Worm (Caenorhabditis elegans) whole organism, L1 larva: Measurements from ENCODE around the gene emb-4.

Experiments used
- C34B4.2 ChIP-seq: sonication (generic microtip); optimal IDR thresholded peaks from 2 replicates; lab custom pipeline; 2017; ENCODE audit warnings: mild to moderate bottlenecking, missing genetic modification characterization, missing compliant biosample characterization
- Y116A8C.19 ChIP-seq: sonication (generic microtip); optimal IDR thresholded peaks from 2 replicates; lab custom pipeline; 2016; ENCODE audit warnings: missing compliant biosample characterization, missing genetic modification characterization, borderline replicate concordance
- alr-1 ChIP-seq: fragments of 200-800 bp; sonication (Bioruptor generic); optimal IDR thresholded peaks from 2 replicates; lab custom pipeline; 2018; ENCODE audit warnings: borderline replicate concordance, mild to moderate bottlenecking, missing genetic modification characterization, missing compliant biosample characterization
- ceh-8 ChIP-seq: fragments of 200-800 bp; sonication (Bioruptor generic); optimal IDR thresholded peaks from 2 replicates; lab custom pipeline; 2018; ENCODE audit warnings: mild to moderate bottlenecking, missing genetic modification characterization, moderate library complexity, missing compliant biosample characterization
- ceh-90 ChIP-seq: sonication (generic microtip); optimal IDR thresholded peaks from 2 replicates; lab custom pipeline; 2016; ENCODE audit warnings: missing genetic modification characterization, missing compliant biosample characterization
- ces-1 ChIP-seq: fragments of 150-350 bp; optimal IDR thresholded peaks from 2 replicates; lab custom pipeline; 2014; ENCODE audit warnings: missing biosample characterization, missing genetic modification reagents, missing genetic modification characterization
- dpl-1 ChIP-seq, 3 experiments: fragments of 150-350 bp in 2 of 3; sonication (generic microtip) in 1 of 3; optimal IDR thresholded peaks; 2 replicates each; lab custom pipeline; 2014 to 2017; ENCODE audit warnings: missing biosample characterization in 3 of 3, missing genetic modification characterization in 3 of 3, missing genetic modification reagents in 3 of 3
- dsc-1 ChIP-seq: sonication (generic microtip); optimal IDR thresholded peaks from 2 replicates; lab custom pipeline; 2016; ENCODE audit warnings: mild to moderate bottlenecking, missing genetic modification characterization, missing compliant biosample characterization
- efl-1 ChIP-seq, 4 experiments: fragments of 150-350 bp; optimal IDR thresholded peaks in 3 of 4; peaks in 1 of 4; 1 replicate in 1 of 4; 2 replicates in 3 of 4; lab custom pipeline; 2014; ENCODE audit warnings: missing biosample characterization in 2 of 4, missing genetic modification characterization in 2 of 4, missing genetic modification reagents in 2 of 4
- efl-3 ChIP-seq: fragments of 200-800 bp; sonication (Bioruptor generic); optimal IDR thresholded peaks from 2 replicates; lab custom pipeline; 2018; ENCODE audit warnings: mild to moderate bottlenecking, missing genetic modification characterization, missing compliant biosample characterization
- egl-13 ChIP-seq: sonication (generic microtip); optimal IDR thresholded peaks from 2 replicates; lab custom pipeline; 2016; ENCODE audit warnings: missing genotype, missing genetic modification reagents, missing genetic modification characterization, missing compliant biosample characterization
- egl-27 ChIP-seq, 2 experiments: fragments of 150-350 bp in 1 of 2; sonication (generic microtip); optimal IDR thresholded peaks; 3 replicates each; lab custom pipeline; 2017 to 2018; ENCODE audit warnings: missing biosample characterization in 2 of 2, missing genetic modification characterization in 2 of 2, missing genetic modification reagents in 2 of 2
- elt-2 ChIP-seq: sonication (generic microtip); optimal IDR thresholded peaks from 2 replicates; lab custom pipeline; 2016; ENCODE audit warnings: missing genetic modification characterization, mild to moderate bottlenecking, inconsistent platforms, missing compliant biosample characterization, missing genetic modification reagents
- elt-3 ChIP-seq, 6 experiments: fragments of 150-350 bp in 1 of 6; sonication (generic microtip); optimal IDR thresholded peaks; 2 replicates each; lab custom pipeline; 2017 to 2018; ENCODE audit warnings: missing biosample characterization in 6 of 6, missing genetic modification characterization in 6 of 6, inconsistent platforms in 1 of 6
- fkh-4 ChIP-seq: sonication (generic microtip); optimal IDR thresholded peaks from 2 replicates; lab custom pipeline; 2016; ENCODE audit warnings: missing compliant biosample characterization, missing genetic modification characterization, borderline replicate concordance
- fos-1 ChIP-seq: fragments of 150-350 bp; optimal IDR thresholded peaks from 2 replicates; lab custom pipeline; 2014; ENCODE audit warnings: missing biosample characterization, missing genetic modification characterization
- hlh-17 ChIP-seq: fragments of 200-800 bp; sonication (Bioruptor generic); optimal IDR thresholded peaks from 2 replicates; lab custom pipeline; 2018; ENCODE audit warnings: missing genetic modification characterization, mild to moderate bottlenecking, missing compliant biosample characterization, moderate library complexity, borderline replicate concordance
- hlh-4 ChIP-seq: sonication (generic microtip); optimal IDR thresholded peaks from 2 replicates; lab custom pipeline; 2016; ENCODE audit warnings: mild to moderate bottlenecking, missing genetic modification characterization, missing compliant biosample characterization
- hpl-2 ChIP-seq: fragments of 150-350 bp; optimal IDR thresholded peaks from 2 replicates; lab custom pipeline; 2014; ENCODE audit warnings: missing biosample characterization, missing genetic modification reagents, missing genetic modification characterization
- isw-1 ChIP-seq: fragments of 200-800 bp; sonication (Bioruptor generic); IDR thresholded peaks from 2 replicates; pipeline ENCODE4 v1.3.6; 2022; ENCODE audit warnings: missing genetic modification characterization, missing compliant biosample characterization
- jun-1 ChIP-seq: fragments of 150-350 bp; optimal IDR thresholded peaks from 2 replicates; lab custom pipeline; 2014; ENCODE audit warnings: missing biosample characterization, missing genetic modification reagents, missing genetic modification characterization
- lin-14 ChIP-seq: fragments of 200-800 bp; sonication (Bioruptor generic); optimal IDR thresholded peaks from 2 replicates; lab custom pipeline; 2018; ENCODE audit warnings: mild to moderate bottlenecking, missing genetic modification characterization, moderate library complexity, missing compliant biosample characterization
- lin-15B ChIP-seq: fragments of 150-350 bp; sonication (generic microtip); optimal IDR thresholded peaks from 3 replicates; lab custom pipeline; 2014; ENCODE audit warnings: missing biosample characterization, missing genetic modification characterization
- lin-35 ChIP-seq, 2 experiments: fragments of 150-350 bp; optimal IDR thresholded peaks; 2 replicates each; lab custom pipeline; 2014; ENCODE audit warnings: missing biosample characterization in 2 of 2, missing genetic modification characterization in 2 of 2, missing genetic modification reagents in 2 of 2
- lin-39 ChIP-seq: fragments of 150-350 bp; optimal IDR thresholded peaks from 2 replicates; lab custom pipeline; 2014; ENCODE audit warnings: missing biosample characterization, missing genetic modification reagents, missing genetic modification characterization
- lsy-2 ChIP-seq, 2 experiments: fragments of 150-350 bp; optimal IDR thresholded peaks; 2 replicates each; lab custom pipeline; 2014; ENCODE audit warnings: missing biosample characterization in 2 of 2, missing genetic modification characterization in 2 of 2
- mab-9 ChIP-seq: fragments of 200-800 bp; sonication (Bioruptor generic); IDR thresholded peaks from 2 replicates; pipeline ENCODE4 v1.3.6; 2022; ENCODE audit warnings: missing genetic modification reagents, missing genetic modification characterization, missing compliant biosample characterization
- mdl-1 ChIP-seq, 2 experiments: fragments of 150-350 bp; optimal IDR thresholded peaks; 2 replicates each; lab custom pipeline; 2014 to 2017; ENCODE audit warnings: missing biosample characterization in 2 of 2, missing genetic modification characterization in 2 of 2, inconsistent platforms in 1 of 2
- mef-2 ChIP-seq: fragments of 150-350 bp; optimal IDR thresholded peaks from 2 replicates; lab custom pipeline; 2014; ENCODE audit warnings: missing biosample characterization, missing genetic modification characterization
- nhr-12 ChIP-seq: sonication (generic microtip); optimal IDR thresholded peaks from 2 replicates; lab custom pipeline; 2017; ENCODE audit warnings: missing biosample characterization, missing genetic modification characterization
- nhr-19 ChIP-seq: fragments of 200-800 bp; sonication (Bioruptor generic); conservative IDR thresholded peaks from 2 replicates; pipeline ENCODE4 v1.3.6; 2022; ENCODE audit warnings: missing genetic modification characterization, missing compliant biosample characterization
- nhr-237 ChIP-seq: fragments of 150-350 bp; optimal IDR thresholded peaks from 2 replicates; lab custom pipeline; 2014; ENCODE audit warnings: missing biosample characterization, missing genetic modification characterization
- nhr-28 ChIP-seq: fragments of 150-350 bp; optimal IDR thresholded peaks from 2 replicates; lab custom pipeline; 2014; ENCODE audit warnings: missing biosample characterization, missing genetic modification characterization
- nhr-71 ChIP-seq: sonication (generic microtip); optimal IDR thresholded peaks from 2 replicates; lab custom pipeline; 2016; ENCODE audit warnings: mild to moderate bottlenecking, missing genetic modification characterization, moderate library complexity, missing compliant biosample characterization
- nhr-76 ChIP-seq: sonication (generic microtip); optimal IDR thresholded peaks from 2 replicates; lab custom pipeline; 2017; ENCODE audit warnings: missing biosample characterization, missing genetic modification characterization
- nhr-77 ChIP-seq: fragments of 150-350 bp; optimal IDR thresholded peaks from 2 replicates; lab custom pipeline; 2014; ENCODE audit warnings: missing biosample characterization, missing genetic modification characterization
- nhr-85 ChIP-seq: sonication (generic microtip); peaks from one replicate; lab custom pipeline; 2016; ENCODE audit warnings: missing genetic modification characterization, inconsistent platforms, missing compliant biosample characterization
- pag-3 ChIP-seq: sonication (generic microtip); optimal IDR thresholded peaks from 2 replicates; lab custom pipeline; 2017; ENCODE audit warnings: missing genetic modification characterization, mild to moderate bottlenecking, missing compliant biosample characterization, antibody characterized with exemption, borderline replicate concordance; ENCODE audit not compliant: insufficient read depth
- pax-3 ChIP-seq: fragments of 200-800 bp; sonication (Bioruptor generic); optimal IDR thresholded peaks from 2 replicates; lab custom pipeline; 2018; ENCODE audit warnings: mild to moderate bottlenecking, missing genetic modification characterization, moderate library complexity, missing compliant biosample characterization
- pqm-1 ChIP-seq: sonication (generic microtip); optimal IDR thresholded peaks from 3 replicates; lab custom pipeline; 2017; ENCODE audit warnings: missing biosample characterization, missing genetic modification characterization
- rnt-1 ChIP-seq: sonication (generic microtip); optimal IDR thresholded peaks from 2 replicates; lab custom pipeline; 2016; ENCODE audit warnings: mild to moderate bottlenecking, missing genetic modification characterization, moderate library complexity, missing compliant biosample characterization
- skn-1 ChIP-seq: fragments of 150-350 bp; optimal IDR thresholded peaks from 2 replicates; lab custom pipeline; 2014; ENCODE audit warnings: missing biosample characterization, missing genetic modification characterization
- snpc-4 ChIP-seq: fragments of 150-350 bp; optimal IDR thresholded peaks from 2 replicates; lab custom pipeline; 2014; ENCODE audit warnings: missing biosample characterization, missing genetic modification characterization
- sox-4 ChIP-seq: sonication (generic microtip); optimal IDR thresholded peaks from 2 replicates; lab custom pipeline; 2016; ENCODE audit warnings: missing genetic modification characterization, missing compliant biosample characterization
- sptf-1 ChIP-seq: fragments of 150-350 bp; optimal IDR thresholded peaks from 2 replicates; lab custom pipeline; 2014; ENCODE audit warnings: missing biosample characterization, missing genetic modification characterization
- swsn-7 ChIP-seq: sonication (generic microtip); optimal IDR thresholded peaks from 2 replicates; lab custom pipeline; 2016; ENCODE audit warnings: missing genetic modification characterization, missing compliant biosample characterization
- tbx-2 ChIP-seq: sonication (generic microtip); optimal IDR thresholded peaks from 2 replicates; lab custom pipeline; 2016; ENCODE audit warnings: missing genetic modification characterization, missing compliant biosample characterization
- tlp-1 ChIP-seq: fragments of 150-350 bp; optimal IDR thresholded peaks from 2 replicates; lab custom pipeline; 2014; ENCODE audit warnings: missing biosample characterization, missing genetic modification characterization
- unc-30 ChIP-seq: sonication (generic microtip); optimal IDR thresholded peaks from 2 replicates; lab custom pipeline; 2017; ENCODE audit warnings: missing biosample characterization, missing genetic modification characterization
- vab-15 ChIP-seq: sonication (generic microtip); optimal IDR thresholded peaks from 2 replicates; lab custom pipeline; 2017; ENCODE audit warnings: missing genotype, mild to moderate bottlenecking, missing genetic modification characterization, missing compliant biosample characterization
- zag-1 ChIP-seq: fragments of 150-350 bp; optimal IDR thresholded peaks from 2 replicates; lab custom pipeline; 2014; ENCODE audit warnings: missing biosample characterization, missing genetic modification characterization
- ztf-4 ChIP-seq: fragments of 150-350 bp; optimal IDR thresholded peaks from 2 replicates; lab custom pipeline; 2014; ENCODE audit warnings: missing biosample characterization, missing genetic modification characterization

emb-4 gene

ce11 chrV:18868517-18868916, 26.3 kb downstream of the emb-4 start (continued):
- TF ChIP-seq skn-1 (tag; lab: Kevin White, UChicago) (peak; percentile 39), unc-30 (tag; lab: Kevin White, UChicago) (no peak), swsn-7 (tag; lab: Kevin White, UChicago) (peak; percentile 12), ceh-8 (GFP tag; lab: Kevin White, UChicago) (no peak), nhr-77 (no peak), nhr-237 (no peak), pqm-1 (tag; lab: Kevin White, UChicago) (no peak), ces-1 (GFP tag; lab: Kevin White, UChicago) (no peak), tbx-2 (tag; lab: Kevin White, UChicago) (no peak), rnt-1 (no peak), egl-13 (no peak), jun-1 (tag; lab: Kevin White, UChicago) (no peak), elt-3 (tag; optimal IDR thresholded peaks at IDR 0.05; lab: Kevin White, UChicago) (peak in 2 of 6 experiments; percentile 3 to 6), lin-35 (GFP tag; optimal IDR thresholded peaks at IDR 0.05; lab: Kevin White, UChicago) (peak; percentile 27 to 37), hlh-4 (no peak), lin-14 (GFP tag; lab: Kevin White, UChicago) (peak; percentile 79), lin-15B (tag; lab: Kevin White, UChicago) (no peak), fkh-4 (tag; lab: Kevin White, UChicago) (no peak), mef-2 (no peak), dsc-1 (tag; lab: Kevin White, UChicago) (no peak), ceh-90 (tag; lab: Kevin White, UChicago) (no peak), pag-3 (tag; lab: Kevin White, UChicago) (no peak), dpl-1 (GFP tag; optimal IDR thresholded peaks at IDR 0.05; lab: Kevin White, UChicago) (peak; percentile 26 to 53 (median 33)), lin-39 (no peak), mab-9 (no peak), nhr-76 (no peak), C34B4.2 (no peak), isw-1 (no peak), tlp-1 (tag; lab: Kevin White, UChicago) (no peak), pax-3 (tag; lab: Kevin White, UChicago) (no peak), mdl-1 (tag; optimal IDR thresholded peaks at IDR 0.05; lab: Kevin White, UChicago) (peak in 1 of 2 experiments; percentile 41), nhr-85 (tag; lab: Kevin White, UChicago) (no peak), elt-2 (tag; lab: Kevin White, UChicago) (no peak), nhr-12 (no peak), hlh-17 (GFP tag; lab: Kevin White, UChicago) (no peak), efl-3 (GFP tag; lab: Kevin White, UChicago) (no peak), snpc-4 (tag; lab: Kevin White, UChicago) (no peak), ztf-4 (tag; lab: Kevin White, UChicago) (no peak), Y116A8C.19 (tag; lab: Kevin White, UChicago) (no peak), zag-1 (no peak), nhr-71 (tag; lab: Kevin White, UChicago) (peak; percentile 45), vab-15 (tag; lab: Kevin White, UChicago) (no peak), efl-1 (optimal IDR thresholded peaks at IDR 0.05; lab: Kevin White, UChicago) (peak; percentile 36 to 40), efl-1 (GFP tag; optimal IDR thresholded peaks at IDR 0.05 in 1 of 2; lab: Kevin White, UChicago) (peak in 1 of 2 experiments; percentile 7), sptf-1 (tag; lab: Kevin White, UChicago) (no peak), fos-1 (no peak), hpl-2 (GFP tag; lab: Kevin White, UChicago) (no peak), sox-4 (tag; lab: Kevin White, UChicago) (no peak), lsy-2 (tag; optimal IDR thresholded peaks at IDR 0.05; lab: Kevin White, UChicago) (peak in 1 of 2 experiments; percentile 34), nhr-19 (no peak), nhr-28 (tag; lab: Kevin White, UChicago) (no peak), alr-1 (no peak), egl-27 (tag; optimal IDR thresholded peaks at IDR 0.05; lab: Kevin White, UChicago) (no peak)
